Fruit fly (Drosophila melanogaster): ENCODE measurements around the gene CG9483.

Gene CG9483

DNA sequence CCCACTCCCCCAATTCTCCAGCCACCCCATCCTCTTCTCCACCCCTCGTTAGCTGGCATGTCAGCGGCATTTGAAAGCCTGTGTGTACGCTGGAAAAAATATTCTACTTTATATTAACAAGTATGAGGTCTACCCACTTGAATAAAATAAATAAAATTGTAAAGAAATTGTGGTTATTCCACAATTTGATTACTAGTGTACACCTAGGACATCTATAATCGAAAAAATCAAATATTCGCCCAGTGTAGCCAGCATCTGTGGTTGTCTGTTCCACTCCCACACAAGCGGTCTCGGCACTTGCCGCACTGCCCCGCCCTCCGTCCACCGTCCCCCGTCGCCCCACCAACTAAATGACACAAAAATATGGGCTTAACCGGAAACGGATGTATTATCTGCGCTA is 5.8 kb upstream of the CG9483 start:
- TF ChIP-seq vri (GFP tag; optimal IDR thresholded peaks at IDR 0.05) (no peak), CG10669 (GFP tag; optimal IDR thresholded peaks at IDR 0.05) (peak; percentile 62), CG10631 (GFP tag; optimal IDR thresholded peaks at IDR 0.05) (peak; percentile 19), acj6 (GFP tag; optimal IDR thresholded peaks at IDR 0.05) (peak; percentile 52), dac (GFP tag; optimal IDR thresholded peaks at IDR 0.05) (no peak), Eip93F (GFP tag; optimal IDR thresholded peaks at IDR 0.05) (no peak), CG15336 (GFP tag; IDR thresholded peaks at IDR 0.05) (peak; percentile 53; the same call in 1 of the 2 replicates), CG16779 (tag; optimal IDR thresholded peaks at IDR 0.05) (peak; percentile 10), CG11762 (GFP tag; optimal IDR thresholded peaks at IDR 0.05; ENCODE audit: insufficient read depth) (peak; percentile 21), CG3032 (tag; optimal IDR thresholded peaks at IDR 0.05) (peak; percentile 56), CG6792 (GFP tag; optimal IDR thresholded peaks at IDR 0.05) (peak; percentile 40), CG1621 (tag; optimal IDR thresholded peaks at IDR 0.05) (peak; percentile 13), Gug (GFP tag; IDR thresholded peaks at IDR 0.05) (peak; percentile 21; the same call in 1 of the 2 replicates), Ets96B (tag; optimal IDR thresholded peaks at IDR 0.05) (peak; percentile 47), CG11902 (GFP tag; optimal IDR thresholded peaks at IDR 0.05) (peak; percentile 10), fkh (GFP tag; optimal IDR thresholded peaks at IDR 0.05) (no peak), Sox102F (GFP tag; optimal IDR thresholded peaks at IDR 0.05) (peak; percentile 38), pdm3 (GFP tag; optimal IDR thresholded peaks at IDR 0.05) (peak; percentile 12), CG7368 (GFP tag; optimal IDR thresholded peaks at IDR 0.05) (peak; percentile 27), Blimp-1 (GFP tag; optimal IDR thresholded peaks at IDR 0.05) (peak; percentile 24), CG31627 (GFP tag; optimal IDR thresholded peaks at IDR 0.05) (peak; percentile 58), CG6276 (GFP tag; optimal IDR thresholded peaks at IDR 0.05) (no peak), fd85E (GFP tag; optimal IDR thresholded peaks at IDR 0.05) (no peak), salr (GFP tag; optimal IDR thresholded peaks at IDR 0.05) (no peak), CG34406 (GFP tag; optimal IDR thresholded peaks at IDR 0.05) (peak; percentile 28), lz (GFP tag; optimal IDR thresholded peaks at IDR 0.05) (peak; percentile 50), net (GFP tag; optimal IDR thresholded peaks at IDR 0.05) (no peak), Hr39 (GFP tag; optimal IDR thresholded peaks at IDR 0.05) (peak; percentile 59), esn (GFP tag; optimal IDR thresholded peaks at IDR 0.05) (peak; percentile 43), OdsH (GFP tag; optimal IDR thresholded peaks at IDR 0.05) (peak; percentile 40), Sox14 (GFP tag; optimal IDR thresholded peaks at IDR 0.05) (peak; percentile 21), Eip78C (GFP tag) (peak; percentile 78), topi (GFP tag; optimal IDR thresholded peaks at IDR 0.05) (peak; percentile 72), ss (GFP tag; optimal IDR thresholded peaks at IDR 0.05) (peak in 1 of 2 experiments; percentile 28), achi (GFP tag; optimal IDR thresholded peaks at IDR 0.05) (peak; percentile 46), CG11294 (GFP tag; IDR thresholded peaks at IDR 0.05) (peak; percentile 54), Lpt (GFP tag; optimal IDR thresholded peaks at IDR 0.05) (no peak), Hr38 (GFP tag; optimal IDR thresholded peaks at IDR 0.05) (no peak), dsx (GFP tag; optimal IDR thresholded peaks at IDR 0.05; ENCODE audit: poor library complexity, severe bottlenecking) (peak; percentile 19), cyc (GFP tag; optimal IDR thresholded peaks at IDR 0.05) (peak; percentile 72), CG6163 (GFP tag; IDR thresholded peaks at IDR 0.05) (peak; percentile 63; the same call in 2 of the 3 replicates), svp (GFP tag) (peak; percentile 76), CG3919 (GFP tag; optimal IDR thresholded peaks at IDR 0.05) (peak; percentile 67), fd59A (GFP tag; optimal IDR thresholded peaks at IDR 0.05) (peak; percentile 36), CG32006 (GFP tag; optimal IDR thresholded peaks at IDR 0.05) (peak; percentile 43), CG9139 (GFP tag; optimal IDR thresholded peaks at IDR 0.05) (peak; percentile 13), Smox (GFP tag; optimal IDR thresholded peaks at IDR 0.05) (peak; percentile 42), Ets21C (GFP tag; optimal IDR thresholded peaks at IDR 0.05) (peak; percentile 37), CG8319 (GFP tag; optimal IDR thresholded peaks at IDR 0.05) (no peak), CG6854 (GFP tag; optimal IDR thresholded peaks at IDR 0.05) (no peak), Met (GFP tag; optimal IDR thresholded peaks at IDR 0.05) (peak; percentile 64), eg (GFP tag; IDR thresholded peaks at IDR 0.05) (peak; percentile 68; the same call in 2 of the 3 replicates)

Data from whole organism, prepupa.